Worm (Caenorhabditis elegans) whole organism, L4/young adult: ENCODE measurements around the gene C13B4.1.

ENCODE experiments used
- W03F9.2 ChIP-seq: fragments of 150-350 bp; optimal IDR thresholded peaks from 2 replicates; lab custom pipeline; 2014; ENCODE audit warnings: missing biosample characterization, missing genetic modification characterization
- him-1 ChIP-seq: sonication (generic microtip); optimal IDR thresholded peaks from 2 replicates; lab custom pipeline; 2016; ENCODE audit warnings: missing genotype, missing genetic modification reagents, missing genetic modification characterization, missing compliant biosample characterization

- no peak for TF ChIP-seq W03F9.2 (tag; lab: Kevin White, UChicago)
- no peak for TF ChIP-seq him-1 (tag; lab: Kevin White, UChicago)
Measured at ce11 chrII:14511189-14511588, 31.8 kb upstream of the C13B4.1 start, which contains the start of gene K10H10.13.
